Worm (Caenorhabditis elegans) whole organism, L1 larva: ENCODE data around the gene C56G2.15.

Experiments
- ces-1 ChIP-seq: fragments of 150-350 bp; optimal IDR thresholded peaks from 2 replicates; lab custom pipeline; 2014; ENCODE audit warnings: missing biosample characterization, missing genetic modification reagents, missing genetic modification characterization
- lin-39 ChIP-seq: fragments of 150-350 bp; optimal IDR thresholded peaks from 2 replicates; lab custom pipeline; 2014; ENCODE audit warnings: missing biosample characterization, missing genetic modification reagents, missing genetic modification characterization
- lir-3 ChIP-seq: sonication (generic microtip); optimal IDR thresholded peaks from 2 replicates; lab custom pipeline; 2016; ENCODE audit warnings: mild to moderate bottlenecking, missing genetic modification characterization, moderate library complexity, missing compliant biosample characterization; ENCODE audit not compliant: poor library complexity
- mdl-1 ChIP-seq, 2 experiments: fragments of 150-350 bp; optimal IDR thresholded peaks; 2 replicates each; lab custom pipeline; 2014 to 2017; ENCODE audit warnings: missing biosample characterization in 2 of 2, missing genetic modification characterization in 2 of 2, inconsistent platforms in 1 of 2
- mep-1 ChIP-seq: fragments of 150-350 bp; optimal IDR thresholded peaks from 2 replicates; lab custom pipeline; 2014; ENCODE audit warnings: missing biosample characterization, missing genetic modification characterization
- sox-4 ChIP-seq: sonication (generic microtip); optimal IDR thresholded peaks from 2 replicates; lab custom pipeline; 2016; ENCODE audit warnings: missing genetic modification characterization, missing compliant biosample characterization
- unc-62 ChIP-seq: fragments of 150-350 bp; optimal IDR thresholded peaks from 2 replicates; lab custom pipeline; 2014; ENCODE audit warnings: missing biosample characterization, missing genetic modification reagents, missing genetic modification characterization
- zag-1 ChIP-seq: fragments of 150-350 bp; optimal IDR thresholded peaks from 2 replicates; lab custom pipeline; 2014; ENCODE audit warnings: missing biosample characterization, missing genetic modification characterization

- no peak for TF ChIP-seq lin-39
- TF ChIP-seq ces-1 (GFP tag; lab: Kevin White, UChicago): no peak
- no peak for TF ChIP-seq zag-1
- TF ChIP-seq mdl-1 (tag; optimal IDR thresholded peaks at IDR 0.05; lab: Kevin White, UChicago): no peak
- TF ChIP-seq sox-4: no peak
- TF ChIP-seq mep-1 (tag; lab: Kevin White, UChicago): no peak
- TF ChIP-seq unc-62 (GFP tag; lab: Kevin White, UChicago): no peak
- TF ChIP-seq lir-3: no peak
These were observed 9.0 kb downstream of the C56G2.15 start for ce11 chrIII:6358704-6359103.
